Worm (Caenorhabditis elegans) whole organism, early embryonic: ENCODE results near the gene kin-18.

Experiments
- aly-1 ChIP-seq: sonication (generic microtip); optimal IDR thresholded peaks from 2 replicates; lab custom pipeline; 2016; ENCODE audit warnings: missing genetic modification characterization, missing compliant biosample characterization
- ama-1 ChIP-seq: fragments of 150-350 bp; optimal IDR thresholded peaks from 2 replicates; lab custom pipeline; 2014
- hmg-4 ChIP-seq: fragments of 200-800 bp; sonication (Bioruptor generic); optimal IDR thresholded peaks from 2 replicates; lab custom pipeline; 2018; ENCODE audit warnings: mild to moderate bottlenecking, missing genetic modification characterization, missing compliant biosample characterization
- sea-1 ChIP-seq: fragments of 200-800 bp; sonication (Bioruptor generic); conservative IDR thresholded peaks from 2 replicates; pipeline ENCODE4 v1.3.6; 2022; ENCODE audit warnings: missing genetic modification characterization, missing compliant biosample characterization
- tra-4 ChIP-seq: sonication (generic microtip); optimal IDR thresholded peaks from 2 replicates; lab custom pipeline; 2017; ENCODE audit warnings: missing genetic modification characterization, missing compliant biosample characterization

DNA sequence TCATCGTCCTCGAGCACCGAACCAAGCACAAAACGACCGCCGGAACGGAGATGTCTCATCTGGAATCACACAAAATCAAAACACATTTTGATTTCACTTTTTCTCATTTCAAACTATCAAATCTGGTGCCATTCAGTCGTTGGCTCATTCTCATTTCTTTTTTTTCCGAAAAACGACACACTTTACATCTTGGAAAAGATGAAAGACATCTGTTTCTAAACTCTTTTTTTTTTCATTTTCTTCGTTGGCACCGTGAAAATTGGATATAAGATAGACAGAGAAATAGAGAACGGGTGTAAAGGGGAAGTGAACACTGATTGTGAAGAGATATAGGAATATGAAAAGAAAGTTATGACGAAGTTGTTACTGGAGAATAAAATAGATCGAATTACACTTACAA, 37.4 kb downstream of the kin-18 start:
- TF ChIP-seq tra-4 (tag; lab: Kevin White, UChicago): no peak
- TF ChIP-seq ama-1 (lab: Kevin White, UChicago): no peak
- no peak for TF ChIP-seq sea-1
- no peak for TF ChIP-seq aly-1 (tag; lab: Kevin White, UChicago)
- TF ChIP-seq hmg-4: no peak
